Fruit fly (Drosophila melanogaster): ENCODE data around the gene CG6231.

- TF ChIP-seq h (optimal IDR thresholded peaks at IDR 0.05) (no peak), psq (optimal IDR thresholded peaks at IDR 0.05) (no peak), Sin3A (optimal IDR thresholded peaks at IDR 0.05) (no peak), insv (optimal IDR thresholded peaks at IDR 0.05) (no peak)
Measured at dm6 chr3R:19632685-19633116, at the start of gene CG6231.

Measured in Kc167 (cell line).